Worm (Caenorhabditis elegans) whole organism, L3 larva: ENCODE data around the gene fbxa-60.

ENCODE experiments used
- ceh-82 ChIP-seq: fragments of 150-350 bp; optimal IDR thresholded peaks from 2 replicates; lab custom pipeline; 2014; ENCODE audit warnings: missing biosample characterization, missing genetic modification characterization
- elt-3 ChIP-seq, 3 experiments: fragments of 150-350 bp in 1 of 3; sonication (generic microtip) in 2 of 3; optimal IDR thresholded peaks; 2 replicates in 2 of 3; 4 replicates in 1 of 3; lab custom pipeline; 2014 to 2017; ENCODE audit warnings: missing biosample characterization in 3 of 3, missing genetic modification characterization in 3 of 3
- fkh-2 ChIP-seq: fragments of 150-350 bp; optimal IDR thresholded peaks from 2 replicates; lab custom pipeline; 2014; ENCODE audit warnings: missing biosample characterization, missing genetic modification reagents, missing genetic modification characterization
- nhr-76 ChIP-seq: fragments of 150-350 bp; sonication (generic microtip); optimal IDR thresholded peaks from 5 replicates; lab custom pipeline; 2014; ENCODE audit warnings: missing biosample characterization, missing genetic modification characterization
- unc-62 ChIP-seq: fragments of 150-350 bp; sonication (generic microtip); optimal IDR thresholded peaks from 4 replicates; lab custom pipeline; 2014; ENCODE audit warnings: missing biosample characterization, missing genetic modification reagents, missing genetic modification characterization

DNA sequence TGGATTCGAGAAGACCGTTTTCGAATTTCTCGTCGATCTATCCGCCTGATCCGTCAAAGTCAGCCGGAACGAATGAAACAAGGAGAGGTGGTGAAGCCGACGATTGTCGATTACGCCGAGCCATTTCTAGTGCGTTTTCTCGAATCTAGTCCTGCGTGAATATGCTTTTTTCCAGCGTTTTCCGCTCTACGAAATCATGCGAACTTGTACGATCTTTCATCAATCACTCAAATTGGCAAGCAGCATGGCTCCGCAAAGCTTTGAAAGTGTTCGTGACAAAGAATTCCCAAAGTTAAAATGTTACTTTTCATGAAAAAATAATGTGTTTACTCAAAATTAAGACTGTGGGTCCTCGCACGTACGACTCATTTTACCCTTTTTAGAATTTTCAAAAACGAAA, 49.2 kb downstream of the fbxa-60 start:
- TF ChIP-seq nhr-76 (tag; lab: Kevin White, UChicago), result no peak
- TF ChIP-seq ceh-82, result no peak
- TF ChIP-seq unc-62, result no peak
- no peak for TF ChIP-seq elt-3 (tag; optimal IDR thresholded peaks at IDR 0.05; lab: Kevin White, UChicago)
- TF ChIP-seq fkh-2, result no peak
